Fruit fly (Drosophila melanogaster): Measurements from ENCODE around the gene Nmd3.
A peak's percentile ranks its signal among the peaks of the same experiment; 100 is the strongest.

The Nmd3 gene

dm6 chrX:2135868-2136787, 48.3 kb downstream of the Nmd3 start (continued):
- TF ChIP-seq CG12236 (GFP tag; optimal IDR thresholded peaks at IDR 0.05): no peak
- TF ChIP-seq Ptx1 (GFP tag; IDR thresholded peaks at IDR 0.05): peak; percentile 75

DNA sequence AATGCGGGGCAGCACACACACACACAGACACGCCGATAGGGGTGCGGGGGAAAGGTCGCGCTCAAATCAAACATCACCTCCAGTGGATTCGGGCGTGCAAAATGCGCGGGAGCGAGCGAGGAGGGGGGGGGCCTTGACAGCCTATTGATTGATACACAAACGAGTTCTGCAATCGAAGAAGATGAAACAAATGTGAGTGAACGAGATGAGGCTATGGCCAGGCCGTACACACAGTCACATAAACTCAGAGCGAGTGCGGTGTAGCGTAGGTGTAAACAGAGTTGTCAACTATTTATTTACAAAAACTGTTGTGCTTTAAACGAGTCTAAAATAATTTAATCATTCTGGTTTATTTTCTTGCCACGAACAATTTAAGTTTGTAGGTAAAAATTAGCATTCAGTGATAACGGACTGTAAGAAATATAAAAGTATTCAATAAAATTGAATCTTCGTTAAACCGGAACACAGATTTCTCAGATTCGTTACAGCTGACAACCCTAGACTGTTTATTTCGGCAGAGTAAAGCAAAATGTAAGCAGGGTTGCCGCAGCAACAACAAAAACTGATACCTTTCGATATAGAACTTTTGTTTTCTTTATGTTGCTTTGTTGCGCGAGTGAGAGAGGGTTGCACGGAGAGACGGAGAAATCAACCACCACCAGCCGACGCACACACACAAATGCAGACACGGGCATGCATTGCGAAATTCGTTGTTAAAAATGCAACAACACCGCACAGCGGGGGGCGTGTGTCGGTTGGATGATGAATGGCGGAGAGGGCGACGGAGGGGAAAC, 49.3 kb downstream of the Nmd3 start:
- TF ChIP-seq Vsx1 (GFP tag; optimal IDR thresholded peaks at IDR 0.05): peak; percentile 67
- peak; percentile 69 for TF ChIP-seq CG11456 (GFP tag; IDR thresholded peaks at IDR 0.05)
- peak; percentile 87 for TF ChIP-seq tgo (GFP tag; IDR thresholded peaks at IDR 0.05)
- TF ChIP-seq eyg (GFP tag; optimal IDR thresholded peaks at IDR 0.05): peak; percentile 70
- TF ChIP-seq MTF-1 (GFP tag; optimal IDR thresholded peaks at IDR 0.05; ENCODE audit: borderline replicate concordance): peak; percentile 83
- peak; percentile 88 for TF ChIP-seq gsb-n (tag; optimal IDR thresholded peaks at IDR 0.05)
- TF ChIP-seq usp (GFP tag; optimal IDR thresholded peaks at IDR 0.05): no peak
- TF ChIP-seq gsb (GFP tag; IDR thresholded peaks at IDR 0.05): peak; percentile 77
- peak; percentile 69; the same call in 2 of the 3 replicates for TF ChIP-seq sr (GFP tag; IDR thresholded peaks at IDR 0.05)
- TF ChIP-seq ERR (GFP tag; optimal IDR thresholded peaks at IDR 0.05): peak; percentile 70
- peak; percentile 49 for TF ChIP-seq CG1832 (GFP tag; optimal IDR thresholded peaks at IDR 0.05)
- TF ChIP-seq cas (GFP tag; IDR thresholded peaks at IDR 0.05): 0 out of 2 replicates have a peak, but pooled peaks have one; percentile 40
- peak; percentile 89 for TF ChIP-seq Blimp-1 (GFP tag; optimal IDR thresholded peaks at IDR 0.05)
- peak; percentile 90 for TF ChIP-seq CG12769 (tag; optimal IDR thresholded peaks at IDR 0.05)
- peak; percentile 93 for TF ChIP-seq dmrt99B (tag; optimal IDR thresholded peaks at IDR 0.05)
- TF ChIP-seq CG9727 (GFP tag; optimal IDR thresholded peaks at IDR 0.05): peak; percentile 91
- no peak for TF ChIP-seq z (GFP tag; IDR thresholded peaks at IDR 0.05)
- TF ChIP-seq CG3281 (GFP tag; optimal IDR thresholded peaks at IDR 0.05): peak; percentile 94
- TF ChIP-seq CG18262 (tag; optimal IDR thresholded peaks at IDR 0.05): peak; percentile 92
- TF ChIP-seq kay (GFP tag; optimal IDR thresholded peaks at IDR 0.05): peak; percentile 75
- TF ChIP-seq CG3838 (GFP tag; optimal IDR thresholded peaks at IDR 0.05): peak; percentile 82
- TF ChIP-seq Oli (tag; optimal IDR thresholded peaks at IDR 0.05): peak; percentile 92
- TF ChIP-seq cato (GFP tag; optimal IDR thresholded peaks at IDR 0.05; ENCODE audit: borderline replicate concordance): peak; percentile 67
- peak; percentile 79 for TF ChIP-seq CG17328 (GFP tag; IDR thresholded peaks at IDR 0.05)
- peak; percentile 77 for TF ChIP-seq ac (GFP tag; optimal IDR thresholded peaks at IDR 0.05)
- TF ChIP-seq zen2 (GFP tag; IDR thresholded peaks at IDR 0.05; ENCODE audit: partially characterized antibody): no peak
- peak; percentile 69 for TF ChIP-seq B-H1 (GFP tag; IDR thresholded peaks at IDR 0.05)
- TF ChIP-seq Poxn (GFP tag; IDR thresholded peaks at IDR 0.05): no peak; the same call in 1 of the 2 replicates
- peak; percentile 80 for TF ChIP-seq CG12236 (GFP tag; optimal IDR thresholded peaks at IDR 0.05)
- TF ChIP-seq slp2 (GFP tag; optimal IDR thresholded peaks at IDR 0.05): peak; percentile 65
- TF ChIP-seq corto (GFP tag; optimal IDR thresholded peaks at IDR 0.05): peak; percentile 75
- TF ChIP-seq D19A (tag; optimal IDR thresholded peaks at IDR 0.05): peak; percentile 89
- TF ChIP-seq Deaf1 (tag; optimal IDR thresholded peaks at IDR 0.05): peak; percentile 77
- peak; percentile 64 for TF ChIP-seq NC2β (GFP tag; optimal IDR thresholded peaks at IDR 0.05)
- peak; percentile 59 for TF ChIP-seq Nf-YA (GFP tag; IDR thresholded peaks at IDR 0.05)
- TF ChIP-seq btn (GFP tag; optimal IDR thresholded peaks at IDR 0.05): peak; percentile 66
- TF ChIP-seq CG3163 (GFP tag; optimal IDR thresholded peaks at IDR 0.05): peak; percentile 47
- peak; percentile 78 for TF ChIP-seq CG6683 (GFP tag; optimal IDR thresholded peaks at IDR 0.05)
- TF ChIP-seq CG34422 (GFP tag; IDR thresholded peaks at IDR 0.05): peak; percentile 75
- TF ChIP-seq CG31224 (GFP tag; IDR thresholded peaks at IDR 0.05): peak; percentile 53
- peak; percentile 86 for TF ChIP-seq lilli (GFP tag; optimal IDR thresholded peaks at IDR 0.05)
- TF ChIP-seq Hmx (GFP tag; optimal IDR thresholded peaks at IDR 0.05): peak; percentile 76
- peak; percentile 90 for TF ChIP-seq tap (tag; optimal IDR thresholded peaks at IDR 0.05)
- TF ChIP-seq CG1602 (GFP tag; optimal IDR thresholded peaks at IDR 0.05): peak; percentile 84

All from whole organism, embryonic.